Worm (Caenorhabditis elegans) whole organism, young adult: ENCODE results near the gene tag-322.

Experiments used
- B0019.2 ChIP-seq: fragments of 200-800 bp; sonication (Bioruptor generic); conservative IDR thresholded peaks from 2 replicates; pipeline ENCODE4 v1.3.6; 2022; ENCODE audit warnings: missing genetic modification reagents, missing genetic modification characterization, missing compliant biosample characterization
- B0261.1 ChIP-seq: sonication (generic microtip); optimal IDR thresholded peaks from 2 replicates; lab custom pipeline; 2016; ENCODE audit warnings: mild to moderate bottlenecking, missing genetic modification characterization, moderate library complexity, missing compliant biosample characterization
- F22D6.2 ChIP-seq: sonication (generic microtip); optimal IDR thresholded peaks from 2 replicates; lab custom pipeline; 2016; ENCODE audit warnings: mild to moderate bottlenecking, missing genetic modification characterization, missing compliant biosample characterization
- F33H1.4 ChIP-seq: fragments of 200-800 bp; sonication (Bioruptor generic); IDR thresholded peaks from 2 replicates; pipeline ENCODE4 v1.3.6; 2022; ENCODE audit warnings: missing genetic modification reagents, missing genetic modification characterization, missing compliant biosample characterization
- F37B4.10 ChIP-seq: fragments of 200-800 bp; sonication (Bioruptor generic); IDR thresholded peaks from 2 replicates; pipeline ENCODE4 v1.3.6; 2022; ENCODE audit warnings: missing genetic modification characterization, missing compliant biosample characterization
- F49E8.2 ChIP-seq: sonication (generic microtip); optimal IDR thresholded peaks from 3 replicates; lab custom pipeline; 2017; ENCODE audit warnings: missing genetic modification characterization, mild to moderate bottlenecking, missing compliant biosample characterization, antibody characterized with exemption, moderate library complexity; ENCODE audit not compliant: insufficient read depth
- F55B11.4 ChIP-seq: sonication (generic microtip); optimal IDR thresholded peaks from 2 replicates; lab custom pipeline; 2016; ENCODE audit warnings: missing compliant biosample characterization, missing genetic modification characterization, borderline replicate concordance; ENCODE audit not compliant: insufficient read depth
- F57A8.1 ChIP-seq: fragments of 200-800 bp; sonication (Bioruptor generic); optimal IDR thresholded peaks from 2 replicates; lab custom pipeline; 2018; ENCODE audit warnings: mild to moderate bottlenecking, missing genetic modification characterization, moderate library complexity, missing compliant biosample characterization
- F57C9.4 ChIP-seq: sonication (generic microtip); optimal IDR thresholded peaks from 2 replicates; lab custom pipeline; 2017; ENCODE audit warnings: mild to moderate bottlenecking, missing genetic modification characterization, missing compliant biosample characterization
- K11D2.4 ChIP-seq: fragments of 200-800 bp; sonication (Bioruptor generic); IDR thresholded peaks from 2 replicates; pipeline ENCODE4 v1.3.6; 2022; ENCODE audit warnings: missing genetic modification reagents, missing genetic modification characterization, missing compliant biosample characterization
- K12H6.12 ChIP-seq: fragments of 200-800 bp; sonication (Bioruptor generic); optimal IDR thresholded peaks from 2 replicates; lab custom pipeline; 2018; ENCODE audit warnings: mild to moderate bottlenecking, missing genetic modification characterization, missing compliant biosample characterization
- Y95B8A.8 ChIP-seq: fragments of 200-800 bp; sonication (Bioruptor generic); IDR thresholded peaks from 2 replicates; pipeline ENCODE4 v1.3.6; 2022; ENCODE audit warnings: missing genetic modification reagents, missing genetic modification characterization, missing compliant biosample characterization
- aptf-3 ChIP-seq: fragments of 200-800 bp; sonication (Bioruptor generic); IDR thresholded peaks from 2 replicates; pipeline ENCODE4 v1.3.6; 2022; ENCODE audit warnings: missing genetic modification characterization, missing compliant biosample characterization
- athp-1 ChIP-seq: sonication (generic microtip); optimal IDR thresholded peaks from 2 replicates; lab custom pipeline; 2017; ENCODE audit warnings: mild to moderate bottlenecking, missing genetic modification characterization, missing compliant biosample characterization
- attf-5 ChIP-seq: fragments of 200-800 bp; sonication (Bioruptor generic); optimal IDR thresholded peaks from 2 replicates; lab custom pipeline; 2018; ENCODE audit warnings: mild to moderate bottlenecking, missing genetic modification characterization, missing compliant biosample characterization
- attf-6 ChIP-seq: fragments of 200-800 bp; sonication (Bioruptor generic); IDR thresholded peaks from 2 replicates; pipeline ENCODE4 v1.3.6; 2022; ENCODE audit warnings: missing genetic modification reagents, missing genetic modification characterization, missing compliant biosample characterization
- cebp-1 ChIP-seq, 2 experiments: fragments of 200-800 bp in 1 of 2; sonication (Bioruptor generic) in 1 of 2; sonication (generic microtip) in 1 of 2; IDR thresholded peaks in 1 of 2; optimal IDR thresholded peaks in 1 of 2; 2 replicates each; pipeline versions ENCODE4 v1.3.6 to Lab custom; 2017 to 2022; ENCODE audit warnings: missing compliant biosample characterization in 2 of 2, missing genetic modification characterization in 2 of 2, mild to moderate bottlenecking in 1 of 2, missing genetic modification reagents in 1 of 2, moderate library complexity in 1 of 2
- cebp-2 ChIP-seq: fragments of 200-800 bp; sonication (Bioruptor generic); IDR thresholded peaks from 2 replicates; pipeline ENCODE4 v1.3.6; 2022; ENCODE audit warnings: missing genetic modification characterization, missing compliant biosample characterization
- ceh-27 ChIP-seq: fragments of 200-800 bp; sonication (Bioruptor generic); optimal IDR thresholded peaks from 2 replicates; lab custom pipeline; 2018; ENCODE audit warnings: mild to moderate bottlenecking, missing genetic modification characterization, moderate library complexity, missing compliant biosample characterization
- ceh-40 ChIP-seq: fragments of 200-800 bp; sonication (Bioruptor generic); IDR thresholded peaks from 2 replicates; pipeline ENCODE4 v1.3.6; 2022; ENCODE audit warnings: missing genetic modification characterization, missing compliant biosample characterization
- chd-7 ChIP-seq: sonication (generic microtip); optimal IDR thresholded peaks from 2 replicates; lab custom pipeline; 2016; ENCODE audit warnings: mild to moderate bottlenecking, missing genetic modification characterization, moderate library complexity, missing compliant biosample characterization
- die-1 ChIP-seq: sonication (generic microtip); optimal IDR thresholded peaks from 2 replicates; lab custom pipeline; 2016; ENCODE audit warnings: missing genotype, mild to moderate bottlenecking, missing genetic modification characterization, missing compliant biosample characterization
- efl-1 ChIP-seq: fragments of 150-350 bp; optimal IDR thresholded peaks from 2 replicates; lab custom pipeline; 2014; ENCODE audit warnings: missing biosample characterization, missing genetic modification reagents, missing genetic modification characterization
- egrh-3 ChIP-seq: fragments of 200-800 bp; sonication (Bioruptor generic); IDR thresholded peaks from 2 replicates; pipeline ENCODE4 v1.3.6; 2022; ENCODE audit warnings: missing genetic modification reagents, missing genetic modification characterization, missing compliant biosample characterization
- hlh-12 ChIP-seq: sonication (generic microtip); optimal IDR thresholded peaks from 2 replicates; lab custom pipeline; 2016; ENCODE audit warnings: missing genetic modification characterization, missing compliant biosample characterization
- hmg-20 ChIP-seq: fragments of 200-800 bp; sonication (Bioruptor generic); IDR thresholded peaks from 2 replicates; pipeline ENCODE4 v1.3.6; 2022; ENCODE audit warnings: missing genetic modification reagents, missing genetic modification characterization, missing compliant biosample characterization
- lin-26 ChIP-seq: fragments of 200-800 bp; sonication (Bioruptor generic); IDR thresholded peaks from 2 replicates; pipeline ENCODE4 v1.3.6; 2022; ENCODE audit warnings: missing genetic modification reagents, missing genetic modification characterization, missing compliant biosample characterization
- lin-35 ChIP-seq, 3 experiments: fragments of 150-350 bp in 2 of 3; sonication (generic microtip) in 1 of 3; optimal IDR thresholded peaks; 2 replicates each; lab custom pipeline; 2014 to 2018; ENCODE audit warnings: missing biosample characterization in 3 of 3, missing genetic modification characterization in 3 of 3, missing genetic modification reagents in 3 of 3
- madf-6 ChIP-seq: fragments of 200-800 bp; sonication (Bioruptor generic); IDR thresholded peaks from 2 replicates; pipeline ENCODE4 v1.3.6; 2022; ENCODE audit warnings: missing genetic modification reagents, missing genetic modification characterization, missing compliant biosample characterization
- nfya-1 ChIP-seq: sonication (generic microtip); optimal IDR thresholded peaks from 2 replicates; lab custom pipeline; 2017; ENCODE audit warnings: antibody characterized with exemption, missing compliant biosample characterization, missing genetic modification characterization, borderline replicate concordance; ENCODE audit not compliant: insufficient read depth
- nfya-2 ChIP-seq: fragments of 200-800 bp; sonication (Bioruptor generic); IDR thresholded peaks from 2 replicates; pipeline ENCODE4 v1.3.6; 2022; ENCODE audit warnings: missing genetic modification reagents, missing genetic modification characterization, missing compliant biosample characterization
- nfyb-1 ChIP-seq: fragments of 200-800 bp; sonication (Bioruptor generic); IDR thresholded peaks from 2 replicates; pipeline ENCODE4 v1.3.6; 2022; ENCODE audit warnings: missing genetic modification reagents, missing genetic modification characterization, missing compliant biosample characterization
- nhr-90 ChIP-seq: sonication (generic microtip); optimal IDR thresholded peaks from 2 replicates; lab custom pipeline; 2016; ENCODE audit warnings: missing genotype, mild to moderate bottlenecking, missing genetic modification characterization, missing compliant biosample characterization
- pha-4 ChIP-seq: fragments of 150-350 bp; sonication (generic microtip); optimal IDR thresholded peaks from 2 replicates; lab custom pipeline; 2014; ENCODE audit warnings: missing biosample characterization, missing genetic modification reagents, missing genetic modification characterization
- rec-8 ChIP-seq, 2 experiments: sonication (generic microtip); optimal IDR thresholded peaks; 2 replicates each; lab custom pipeline; 2016; ENCODE audit warnings: mild to moderate bottlenecking in 2 of 2, missing genetic modification characterization in 2 of 2, missing genetic modification reagents in 2 of 2, missing genotype in 2 of 2, missing biosample characterization in 1 of 2, missing compliant biosample characterization in 1 of 2, moderate library complexity in 1 of 2
- rpc-1 ChIP-seq, 2 experiments: fragments of 150-350 bp in 1 of 2; sonication (generic microtip) in 1 of 2; optimal IDR thresholded peaks; 2 replicates each; lab custom pipeline; 2014 to 2018; ENCODE audit warnings: missing biosample characterization in 1 of 2, missing genetic modification characterization in 1 of 2, missing genetic modification reagents in 1 of 2, missing genotype in 1 of 2
- sea-2 ChIP-seq: fragments of 200-800 bp; sonication (Bioruptor generic); IDR thresholded peaks from 2 replicates; pipeline ENCODE4 v1.3.6; 2022; ENCODE audit warnings: missing genetic modification characterization, missing compliant biosample characterization
- snpc-1.1 ChIP-seq: sonication (generic microtip); optimal IDR thresholded peaks from 2 replicates; lab custom pipeline; 2017; ENCODE audit warnings: missing genetic modification characterization, mild to moderate bottlenecking, missing compliant biosample characterization, antibody characterized with exemption, moderate library complexity, missing genotype, missing genetic modification reagents; ENCODE audit not compliant: insufficient read depth
- snpc-1.3 ChIP-seq: sonication (generic microtip); optimal IDR thresholded peaks from 2 replicates; lab custom pipeline; 2017; ENCODE audit warnings: missing genetic modification characterization, mild to moderate bottlenecking, missing compliant biosample characterization, antibody characterized with exemption, moderate library complexity, missing genotype, missing genetic modification reagents; ENCODE audit not compliant: insufficient read depth
- snpc-3.4 ChIP-seq: sonication (generic microtip); optimal IDR thresholded peaks from 2 replicates; lab custom pipeline; 2017; ENCODE audit warnings: missing genetic modification characterization, mild to moderate bottlenecking, missing compliant biosample characterization, antibody characterized with exemption, moderate library complexity, missing genotype, missing genetic modification reagents
- somi-1 ChIP-seq: fragments of 200-800 bp; sonication (Bioruptor generic); optimal IDR thresholded peaks from 2 replicates; lab custom pipeline; 2018; ENCODE audit warnings: mild to moderate bottlenecking, missing genetic modification characterization, missing compliant biosample characterization
- tlf-1 ChIP-seq: fragments of 200-800 bp; sonication (Bioruptor generic); optimal IDR thresholded peaks from 2 replicates; lab custom pipeline; 2018; ENCODE audit warnings: mild to moderate bottlenecking, missing genetic modification characterization, missing compliant biosample characterization
- zim-3 ChIP-seq: sonication (generic microtip); optimal IDR thresholded peaks from 2 replicates; lab custom pipeline; 2017; ENCODE audit warnings: mild to moderate bottlenecking, missing genetic modification characterization, moderate library complexity, missing compliant biosample characterization
- ztf-25 ChIP-seq: fragments of 200-800 bp; sonication (Bioruptor generic); IDR thresholded peaks from 2 replicates; pipeline ENCODE4 v1.3.6; 2022; ENCODE audit warnings: missing genetic modification reagents, missing genetic modification characterization, missing compliant biosample characterization
- ztf-3 ChIP-seq: fragments of 200-800 bp; sonication (Bioruptor generic); optimal IDR thresholded peaks from 2 replicates; lab custom pipeline; 2018; ENCODE audit warnings: mild to moderate bottlenecking, missing genetic modification characterization, missing compliant biosample characterization
- ztf-6 ChIP-seq: fragments of 200-800 bp; sonication (Bioruptor generic); IDR thresholded peaks from 2 replicates; pipeline ENCODE4 v1.3.6; 2022; ENCODE audit warnings: missing genetic modification reagents, missing genetic modification characterization, missing compliant biosample characterization

The tag-322 gene

ce11 chrIV:7789521-7789949 lies 4.2 kb upstream of the tag-322 start, which contains the start of gene imp-3 (continued):
- peak; percentile 71 for TF ChIP-seq pha-4 (tag; lab: Kevin White, UChicago)
- no peak for TF ChIP-seq F37B4.10 (GFP tag; lab: Robert Waterston, UW)
- peak; percentile 72 for TF ChIP-seq madf-6
- peak; percentile 35; the same call in 1 of the 2 replicates for TF ChIP-seq aptf-3
- TF ChIP-seq F55B11.4 (tag; lab: Kevin White, UChicago): no peak
- TF ChIP-seq B0019.2: no peak
- no peak for TF ChIP-seq die-1
- 0 out of 2 replicates have a peak, but pooled peaks have one; percentile 38 for TF ChIP-seq F33H1.4 (GFP tag; lab: Robert Waterston, UW)
- peak; percentile 51 for TF ChIP-seq K12H6.12
- TF ChIP-seq B0261.1 (tag; lab: Kevin White, UChicago): no peak
- TF ChIP-seq tlf-1 (GFP tag; lab: Kevin White, UChicago): peak; percentile 53
- peak in 1 of 3 experiments; percentile 65 for TF ChIP-seq lin-35 (GFP tag; optimal IDR thresholded peaks at IDR 0.05; lab: Kevin White, UChicago)
- peak; percentile 22 for TF ChIP-seq snpc-3.4 (tag; lab: Kevin White, UChicago)
- no peak; the same call in 1 of the 2 replicates for TF ChIP-seq attf-6 (GFP tag; lab: Robert Waterston, UW)
- no peak for TF ChIP-seq nfya-2 (GFP tag; lab: Robert Waterston, UW)
- 0 out of 2 replicates have a peak, but pooled peaks have one; percentile 66 for TF ChIP-seq ztf-25
- no peak for TF ChIP-seq somi-1
- TF ChIP-seq ztf-6: no peak
- peak; percentile 53 for TF ChIP-seq F57C9.4 (tag; lab: Kevin White, UChicago)
- TF ChIP-seq egrh-3: no peak
- TF ChIP-seq rpc-1 (optimal IDR thresholded peaks at IDR 0.05; lab: Kevin White, UChicago): no peak
- TF ChIP-seq rpc-1 (tag; optimal IDR thresholded peaks at IDR 0.05; lab: Kevin White, UChicago): no peak
- TF ChIP-seq athp-1: peak; percentile 88
- no peak for TF ChIP-seq efl-1 (GFP tag; lab: Kevin White, UChicago)
- TF ChIP-seq Y95B8A.8 (GFP tag; lab: Robert Waterston, UW): peak; percentile 66; the same call in 1 of the 2 replicates
- TF ChIP-seq F22D6.2 (tag; lab: Kevin White, UChicago): no peak
- peak; percentile 76 for TF ChIP-seq ceh-40
- no peak for TF ChIP-seq hlh-12 (tag; lab: Kevin White, UChicago)
- peak; percentile 61 for TF ChIP-seq K11D2.4 (GFP tag; lab: Robert Waterston, UW)
- peak; percentile 11 for TF ChIP-seq snpc-1.3 (tag; lab: Kevin White, UChicago)
- TF ChIP-seq cebp-1 (GFP tag; IDR thresholded peaks at IDR 0.05; lab: Robert Waterston, UW): no peak
- peak; percentile 76 for TF ChIP-seq cebp-1 (tag; optimal IDR thresholded peaks at IDR 0.05; lab: Kevin White, UChicago)
- TF ChIP-seq sea-2 (GFP tag; lab: Robert Waterston, UW): no peak
- TF ChIP-seq cebp-2 (GFP tag; lab: Robert Waterston, UW): no peak
- TF ChIP-seq nfya-1 (tag; lab: Kevin White, UChicago): no peak
- TF ChIP-seq chd-7 (tag; lab: Kevin White, UChicago): peak; percentile 75
- TF ChIP-seq rec-8 (tag; optimal IDR thresholded peaks at IDR 0.05; lab: Kevin White, UChicago): no peak
- peak; percentile 74 for TF ChIP-seq attf-5 (GFP tag; lab: Kevin White, UChicago)
- peak; percentile 19 for TF ChIP-seq snpc-1.1 (tag; lab: Kevin White, UChicago)
- TF ChIP-seq F49E8.2 (tag; lab: Kevin White, UChicago): peak; percentile 81
- TF ChIP-seq lin-26 (GFP tag; lab: Robert Waterston, UW): peak; percentile 77
- TF ChIP-seq ztf-3 (GFP tag; lab: Kevin White, UChicago): no peak
- TF ChIP-seq hmg-20 (GFP tag; lab: Robert Waterston, UW): 0 out of 2 replicates have a peak, but pooled peaks have one; percentile 46
- no peak for TF ChIP-seq F57A8.1
- TF ChIP-seq ceh-27 (GFP tag; lab: Kevin White, UChicago): peak; percentile 7
- TF ChIP-seq zim-3: peak; percentile 66
- no peak for TF ChIP-seq nhr-90 (tag; lab: Kevin White, UChicago)
- TF ChIP-seq nfyb-1 (GFP tag; lab: Robert Waterston, UW): peak; percentile 69
